Worm (Caenorhabditis elegans) whole organism, L2 larva: ENCODE measurements around the gene fis-2.

Experiments
- alr-1 ChIP-seq: fragments of 150-350 bp; optimal IDR thresholded peaks from 2 replicates; lab custom pipeline; 2014; ENCODE audit warnings: missing biosample characterization, missing genetic modification characterization
- aly-2 ChIP-seq: fragments of 150-350 bp; optimal IDR thresholded peaks from 2 replicates; lab custom pipeline; 2014; ENCODE audit warnings: missing biosample characterization, missing genetic modification characterization
- ama-1 ChIP-seq: fragments of 150-350 bp; optimal IDR thresholded peaks from 2 replicates; lab custom pipeline; 2018; ENCODE audit warnings: inconsistent platforms
- elt-1 ChIP-seq: fragments of 150-350 bp; optimal IDR thresholded peaks from 2 replicates; lab custom pipeline; 2014; ENCODE audit warnings: missing biosample characterization, missing genetic modification characterization
- elt-3 ChIP-seq: sonication (generic microtip); optimal IDR thresholded peaks from 2 replicates; lab custom pipeline; 2017; ENCODE audit warnings: missing biosample characterization, missing genetic modification characterization
- lin-13 ChIP-seq: fragments of 150-350 bp; optimal IDR thresholded peaks from 2 replicates; lab custom pipeline; 2014; ENCODE audit warnings: missing biosample characterization, missing genetic modification reagents, missing genetic modification characterization
- lin-39 ChIP-seq: fragments of 150-350 bp; optimal IDR thresholded peaks from 2 replicates; lab custom pipeline; 2014; ENCODE audit warnings: missing biosample characterization, missing genetic modification reagents, missing genetic modification characterization
- lsy-2 ChIP-seq, 2 experiments: fragments of 150-350 bp in 1 of 2; sonication (generic microtip) in 1 of 2; optimal IDR thresholded peaks; 2 replicates each; lab custom pipeline; 2014 to 2017; ENCODE audit warnings: missing biosample characterization in 2 of 2, missing genetic modification characterization in 2 of 2
- nhr-129 ChIP-seq: fragments of 150-350 bp; optimal IDR thresholded peaks from 2 replicates; lab custom pipeline; 2014; ENCODE audit warnings: missing biosample characterization, missing genetic modification characterization
- nhr-77 ChIP-seq: fragments of 150-350 bp; optimal IDR thresholded peaks from 2 replicates; lab custom pipeline; 2014; ENCODE audit warnings: missing biosample characterization, missing genetic modification characterization
- skn-1 ChIP-seq: sonication (generic microtip); optimal IDR thresholded peaks from 2 replicates; lab custom pipeline; 2017; ENCODE audit warnings: missing biosample characterization, missing genetic modification characterization
- unc-39 ChIP-seq: fragments of 150-350 bp; optimal IDR thresholded peaks from 2 replicates; lab custom pipeline; 2014; ENCODE audit warnings: missing biosample characterization, missing genetic modification characterization
- unc-62 ChIP-seq: fragments of 150-350 bp; optimal IDR thresholded peaks from 2 replicates; lab custom pipeline; 2014; ENCODE audit warnings: missing biosample characterization, missing genetic modification reagents, missing genetic modification characterization

- TF ChIP-seq elt-1 (tag; lab: Kevin White, UChicago) (no peak), ama-1 (lab: Kevin White, UChicago) (no peak), unc-39 (no peak), skn-1 (tag; lab: Kevin White, UChicago) (no peak), lsy-2 (tag; optimal IDR thresholded peaks at IDR 0.05; lab: Kevin White, UChicago) (no peak), elt-3 (tag; lab: Kevin White, UChicago) (no peak), nhr-77 (tag; lab: Kevin White, UChicago) (no peak), alr-1 (tag; lab: Kevin White, UChicago) (no peak), unc-62 (GFP tag; lab: Kevin White, UChicago) (no peak), lin-13 (GFP tag; lab: Kevin White, UChicago) (no peak), nhr-129 (tag; lab: Kevin White, UChicago) (no peak), lin-39 (tag; lab: Kevin White, UChicago) (no peak), aly-2 (no peak)
Measured at ce11 chrX:8320889-8321288, 35.9 kb upstream of the fis-2 start, which contains the start of gene pqn-57.
